Fruit fly (Drosophila melanogaster) whole organism, embryonic: ENCODE measurements around the gene CG11672.
A peak's percentile ranks its signal among the peaks of the same experiment; 100 is the strongest.

Experiments
- Blimp-1 ChIP-seq: fragments of 200-800 bp; sonication (Bioruptor generic); optimal IDR thresholded peaks from 3 replicates; lab custom pipeline; 2018; ENCODE audit warnings: missing biosample characterization, missing genetic modification characterization, mild to moderate bottlenecking, moderate library complexity, missing genetic modification reagents
- CG10366 ChIP-seq: fragments of 200-800 bp; sonication (Bioruptor generic); IDR thresholded peaks from 2 replicates; pipeline ENCODE4 v1.3.6; 2022; ENCODE audit warnings: missing biosample characterization, missing genetic modification characterization
- CG11504 ChIP-seq: fragments of 200-800 bp; sonication (Bioruptor generic); optimal IDR thresholded peaks from 3 replicates; lab custom pipeline; 2019; ENCODE audit warnings: missing biosample characterization, mild to moderate bottlenecking, missing genetic modification characterization, moderate library complexity
- CG12219 ChIP-seq: fragments of 200-800 bp; sonication (Bioruptor generic); optimal IDR thresholded peaks from 3 replicates; lab custom pipeline; 2018; ENCODE audit warnings: missing biosample characterization, mild to moderate bottlenecking, missing genetic modification characterization
- CG12391 ChIP-seq: fragments of 200-800 bp; sonication (Bioruptor generic); optimal IDR thresholded peaks from 3 replicates; lab custom pipeline; 2018; ENCODE audit warnings: missing biosample characterization, mild to moderate bottlenecking, missing genetic modification characterization, moderate library complexity
- CG12769 ChIP-seq: fragments of 200-800 bp; sonication (Bioruptor generic); optimal IDR thresholded peaks from 2 replicates; lab custom pipeline; 2019; ENCODE audit warnings: missing biosample characterization, mild to moderate bottlenecking, missing genetic modification characterization, moderate library complexity
- CG15011 ChIP-seq: fragments of 200-800 bp; sonication (Bioruptor generic); optimal IDR thresholded peaks from 3 replicates; lab custom pipeline; 2018; ENCODE audit warnings: missing biosample characterization, mild to moderate bottlenecking, missing genetic modification characterization
- CG15514 ChIP-seq: fragments of 200-800 bp; sonication (Bioruptor generic); optimal IDR thresholded peaks from 3 replicates; lab custom pipeline; 2017; ENCODE audit warnings: missing biosample characterization, missing genetic modification characterization, mild to moderate bottlenecking, moderate library complexity, missing genetic modification reagents
- CG15601 ChIP-seq: fragments of 200-800 bp; sonication (Bioruptor generic); optimal IDR thresholded peaks from 3 replicates; lab custom pipeline; 2019; ENCODE audit warnings: missing biosample characterization, mild to moderate bottlenecking, missing genetic modification characterization, moderate library complexity
- CG2116 ChIP-seq: fragments of 200-800 bp; sonication (Bioruptor generic); optimal IDR thresholded peaks from 3 replicates; lab custom pipeline; 2018; ENCODE audit warnings: missing biosample characterization, mild to moderate bottlenecking, missing genetic modification characterization
- CG2129 ChIP-seq: fragments of 200-800 bp; sonication (Bioruptor generic); IDR thresholded peaks from 2 replicates; pipeline ENCODE4 v1.3.6; 2022; ENCODE audit warnings: missing biosample characterization, missing genetic modification characterization; ENCODE audit not compliant: partially characterized antibody
- CG32767 ChIP-seq: fragments of 200-800 bp; sonication (Bioruptor generic); IDR thresholded peaks from 2 replicates; pipeline ENCODE4 v1.3.6; 2022; ENCODE audit warnings: missing biosample characterization, missing genetic modification characterization
- CG34376 ChIP-seq: fragments of 200-800 bp; sonication (Bioruptor generic); optimal IDR thresholded peaks from 2 replicates; lab custom pipeline; 2018; ENCODE audit warnings: missing biosample characterization, mild to moderate bottlenecking, missing genetic modification characterization
- CG4707 ChIP-seq: fragments of 200-800 bp; sonication (Bioruptor generic); optimal IDR thresholded peaks from 2 replicates; lab custom pipeline; 2018; ENCODE audit warnings: missing biosample characterization, mild to moderate bottlenecking, missing genetic modification characterization, moderate library complexity
- CG5953 ChIP-seq: fragments of 200-800 bp; sonication (Bioruptor generic); IDR thresholded peaks from 2 replicates; pipeline ENCODE4 v1.3.6; 2022; ENCODE audit warnings: missing biosample characterization, missing genetic modification characterization
- CG6813 ChIP-seq: fragments of 200-800 bp; sonication (Bioruptor generic); optimal IDR thresholded peaks from 2 replicates; lab custom pipeline; 2017; ENCODE audit warnings: missing biosample characterization, missing genetic modification characterization, mild to moderate bottlenecking, moderate library complexity, missing genetic modification reagents
- CG7963 ChIP-seq: fragments of 200-800 bp; sonication (Bioruptor generic); IDR thresholded peaks from 3 replicates; pipeline ENCODE4 v1.3.6; 2022; ENCODE audit warnings: missing biosample characterization, missing genetic modification characterization; ENCODE audit not compliant: partially characterized antibody
- CG7987 ChIP-seq: fragments of 200-800 bp; sonication (Bioruptor generic); optimal IDR thresholded peaks from 2 replicates; lab custom pipeline; 2018; ENCODE audit warnings: missing biosample characterization, mild to moderate bottlenecking, missing genetic modification characterization, moderate library complexity
- CG8359 ChIP-seq: fragments of 200-800 bp; sonication (Bioruptor generic); optimal IDR thresholded peaks from 2 replicates; lab custom pipeline; 2017; ENCODE audit warnings: missing biosample characterization, mild to moderate bottlenecking, missing genetic modification characterization, borderline replicate concordance
- Chrac-16 ChIP-seq: fragments of 200-800 bp; sonication (Bioruptor generic); optimal IDR thresholded peaks from 3 replicates; lab custom pipeline; 2016; ENCODE audit warnings: missing biosample characterization, missing genetic modification characterization
- D19A ChIP-seq: fragments of 200-800 bp; optimal IDR thresholded peaks from 3 replicates; lab custom pipeline; 2019; ENCODE audit warnings: missing biosample characterization, mild to moderate bottlenecking, missing genetic modification characterization, moderate library complexity
- Fer2 ChIP-seq: fragments of 200-800 bp; sonication (Bioruptor generic); optimal IDR thresholded peaks from 2 replicates; lab custom pipeline; 2018; ENCODE audit warnings: missing biosample characterization, mild to moderate bottlenecking, missing genetic modification characterization, moderate library complexity
- H15 ChIP-seq: fragments of 200-800 bp; sonication (Bioruptor generic); IDR thresholded peaks from 3 replicates; pipeline ENCODE4 v1.3.6; 2022; ENCODE audit warnings: missing biosample characterization, missing genetic modification characterization
- Hr3 ChIP-seq: fragments of 200-800 bp; sonication (Bioruptor generic); optimal IDR thresholded peaks from 3 replicates; lab custom pipeline; 2016; ENCODE audit warnings: missing biosample characterization, missing genetic modification characterization
- Hr78 ChIP-seq, 2 experiments: fragments of 200-800 bp in 1 of 2; fragments of >200 bp in 1 of 2; sonication (Bioruptor generic) in 1 of 2; optimal IDR thresholded peaks; 2 replicates each; lab custom pipeline; 2017 to 2019; ENCODE audit warnings: missing biosample characterization in 2 of 2, missing genetic modification characterization in 2 of 2, mild to moderate bottlenecking in 1 of 2, moderate library complexity in 1 of 2
- Lpt ChIP-seq: fragments of >200 bp; optimal IDR thresholded peaks from 2 replicates; lab custom pipeline; 2018; ENCODE audit warnings: missing biosample characterization, missing genetic modification characterization
- MBD-R2 ChIP-seq: fragments of 200-800 bp; sonication (Bioruptor generic); IDR thresholded peaks from 2 replicates; pipeline ENCODE4 v1.3.6; 2022; ENCODE audit warnings: missing biosample characterization, missing genetic modification characterization
- Mad ChIP-seq: fragments of 200-800 bp; sonication (Bioruptor generic); optimal IDR thresholded peaks from 2 replicates; lab custom pipeline; 2016; ENCODE audit warnings: missing biosample characterization, missing genetic modification characterization
- Med ChIP-seq: fragments of 200-800 bp; sonication (Bioruptor generic); peaks from one replicate; lab custom pipeline; 2016; ENCODE audit warnings: missing biosample characterization, missing genetic modification characterization, mild to moderate bottlenecking, inconsistent platforms, moderate library complexity
- NC2β ChIP-seq: fragments of 200-800 bp; sonication (Bioruptor generic); optimal IDR thresholded peaks from 2 replicates; lab custom pipeline; 2016; ENCODE audit warnings: missing biosample characterization, missing genetic modification characterization
- Ravus ChIP-seq: fragments of 200-800 bp; sonication (Bioruptor generic); IDR thresholded peaks from 2 replicates; pipeline ENCODE4 v1.3.6; 2022; ENCODE audit warnings: missing biosample characterization, missing genetic modification characterization
- Rfx ChIP-seq: fragments of 200-800 bp; sonication (Bioruptor generic); IDR thresholded peaks from 2 replicates; pipeline ENCODE4 v1.3.6; 2022; ENCODE audit warnings: missing biosample characterization, missing genetic modification characterization
- Taf1 ChIP-seq: fragments of 200-800 bp; sonication (Bioruptor generic); IDR thresholded peaks from 2 replicates; pipeline ENCODE4 v1.3.6; 2022; ENCODE audit warnings: missing biosample characterization, missing genetic modification characterization
- Usf ChIP-seq: fragments of 200-800 bp; sonication (Bioruptor generic); optimal IDR thresholded peaks from 2 replicates; lab custom pipeline; 2017; ENCODE audit warnings: missing genotype, missing biosample characterization, missing genetic modification characterization
- YL-1 ChIP-seq: fragments of 200-800 bp; sonication (Bioruptor generic); optimal IDR thresholded peaks from 3 replicates; lab custom pipeline; 2017; ENCODE audit warnings: missing biosample characterization, mild to moderate bottlenecking, missing genetic modification characterization
- aop ChIP-seq: fragments of 200-800 bp; sonication (Bioruptor generic); IDR thresholded peaks from 2 replicates; pipeline ENCODE4 v1.3.6; 2022; ENCODE audit warnings: missing biosample characterization, missing genetic modification characterization
- cad ChIP-seq: fragments of >200 bp; optimal IDR thresholded peaks from 2 replicates; lab custom pipeline; 2017; ENCODE audit warnings: missing biosample characterization, missing genetic modification characterization
- chn ChIP-seq: fragments of 200-800 bp; sonication (Bioruptor generic); optimal IDR thresholded peaks from 2 replicates; lab custom pipeline; 2016; ENCODE audit warnings: missing biosample characterization, missing genetic modification characterization
- da ChIP-seq: fragments of 200-800 bp; sonication (Bioruptor generic); optimal IDR thresholded peaks from 2 replicates; lab custom pipeline; 2016; ENCODE audit warnings: missing biosample characterization, missing genetic modification characterization
- dmrt99B ChIP-seq: fragments of 200-800 bp; sonication (Bioruptor generic); optimal IDR thresholded peaks from 2 replicates; lab custom pipeline; 2018; ENCODE audit warnings: missing biosample characterization, mild to moderate bottlenecking, missing genetic modification characterization, moderate library complexity
- esg ChIP-seq: fragments of 200-800 bp; sonication (Bioruptor generic); conservative IDR thresholded peaks from 2 replicates; pipeline ENCODE4 v1.3.6; 2022; ENCODE audit warnings: missing biosample characterization, missing genetic modification characterization
- fd3F ChIP-seq: fragments of 200-800 bp; sonication (Bioruptor generic); optimal IDR thresholded peaks from 2 replicates; lab custom pipeline; 2018; ENCODE audit warnings: missing biosample characterization, mild to moderate bottlenecking, missing genetic modification characterization, moderate library complexity
- gro ChIP-seq: fragments of 200-800 bp; sonication (Bioruptor generic); optimal IDR thresholded peaks from 2 replicates; lab custom pipeline; 2016; ENCODE audit warnings: missing biosample characterization, missing genetic modification characterization
- insv ChIP-seq, 2 experiments: fragments of 200-800 bp; sonication (Bioruptor generic); optimal IDR thresholded peaks; 3 replicates each; lab custom pipeline; 2016 to 2018; ENCODE audit warnings: missing biosample characterization in 2 of 2, missing genetic modification characterization in 2 of 2
- otp ChIP-seq: fragments of 200-800 bp; sonication (Bioruptor generic); IDR thresholded peaks from 3 replicates; pipeline ENCODE4, ENCODE4 v1.3.6; 2022; ENCODE audit warnings: missing biosample characterization, missing genetic modification characterization
- pan ChIP-seq, 4 experiments: fragments of >200 bp in 3 of 4; fragments of 200-800 bp in 1 of 4; sonication (Bioruptor generic) in 1 of 4; optimal IDR thresholded peaks in 3 of 4; IDR thresholded peaks in 1 of 4; 2 replicates each; pipeline versions ENCODE4 v1.3.6 to Lab custom; 2017 to 2022; ENCODE audit warnings: missing biosample characterization in 2 of 4, missing genetic modification characterization in 2 of 4, mixed read lengths in 1 of 4
- pb ChIP-seq: fragments of 200-800 bp; sonication (Bioruptor generic); optimal IDR thresholded peaks from 3 replicates; lab custom pipeline; 2016; ENCODE audit warnings: missing biosample characterization, missing genetic modification characterization
- sens-2 ChIP-seq: fragments of 200-800 bp; sonication (Bioruptor generic); IDR thresholded peaks from 2 replicates; pipeline ENCODE4 v1.3.6; 2022; ENCODE audit warnings: missing biosample characterization, missing genetic modification characterization
- sisA ChIP-seq: fragments of 200-800 bp; sonication (Bioruptor generic); IDR thresholded peaks from 2 replicates; pipeline ENCODE4 v1.3.6; 2022; ENCODE audit warnings: missing biosample characterization, missing genetic modification characterization
- usp ChIP-seq: fragments of >200 bp; optimal IDR thresholded peaks from 2 replicates; lab custom pipeline; 2017; ENCODE audit warnings: missing biosample characterization, missing genetic modification characterization

Gene CG11672

dm6 chr3R:8243720-8244119, 46.7 kb downstream of the CG11672 start, which contains the start of the genes CG9636, CG18749 and CG33722 (continued):
- TF ChIP-seq sens-2 (GFP tag; lab: Robert Waterston, UW) = peak; percentile 37; the same call in 1 of the 2 replicates
- no peak for TF ChIP-seq gro (GFP tag; lab: Kevin White, UChicago)
- TF ChIP-seq chn (GFP tag; lab: Kevin White, UChicago) = peak; percentile 67
- peak; percentile 74 for TF ChIP-seq CG15601 (tag; lab: Kevin White, UChicago)
- peak; percentile 69 for TF ChIP-seq D19A
- peak; percentile 43 for TF ChIP-seq esg
- no peak for TF ChIP-seq Hr78 (GFP tag; optimal IDR thresholded peaks at IDR 0.05; lab: Kevin White, UChicago)
- TF ChIP-seq Hr3 (GFP tag; lab: Kevin White, UChicago) = peak; percentile 64
- no peak for TF ChIP-seq CG34376 (GFP tag; lab: Kevin White, UChicago)
- TF ChIP-seq YL-1 (GFP tag; lab: Kevin White, UChicago) = peak; percentile 90
- TF ChIP-seq aop = no peak
- TF ChIP-seq Fer2 = peak; percentile 35
- no peak for TF ChIP-seq usp
- TF ChIP-seq Med (GFP tag; lab: Kevin White, UChicago) = peak; percentile 84
- no peak for TF ChIP-seq NC2β (GFP tag; lab: Kevin White, UChicago)
- peak; percentile 100 for TF ChIP-seq Blimp-1 (GFP tag; lab: Kevin White, UChicago)
- TF ChIP-seq CG32767 (GFP tag; lab: Robert Waterston, UW) = no peak
- peak; percentile 93 for TF ChIP-seq CG2116
- TF ChIP-seq Lpt (GFP tag; lab: Kevin White, UChicago) = no peak
- TF ChIP-seq sisA (GFP tag; lab: Robert Waterston, UW) = peak; percentile 61
- peak; percentile 75 for TF ChIP-seq CG11504 (tag; lab: Kevin White, UChicago)
- peak; percentile 39; the same call in 1 of the 2 replicates for TF ChIP-seq CG10366 (GFP tag; lab: Robert Waterston, UW)
- TF ChIP-seq pb (GFP tag; lab: Kevin White, UChicago) = no peak
- TF ChIP-seq CG12769 (tag; lab: Kevin White, UChicago) = peak; percentile 46
- TF ChIP-seq MBD-R2 (GFP tag; lab: Robert Waterston, UW) = peak; percentile 88
- no peak for TF ChIP-seq dmrt99B (tag; lab: Kevin White, UChicago)
- no peak for TF ChIP-seq Taf1 (GFP tag; lab: Robert Waterston, UW)
- peak; percentile 73 for TF ChIP-seq Chrac-16 (GFP tag; lab: Kevin White, UChicago)
- peak; percentile 71 for TF ChIP-seq Rfx (GFP tag; lab: Robert Waterston, UW)
- TF ChIP-seq Mad (GFP tag; lab: Kevin White, UChicago) = peak; percentile 59
- TF ChIP-seq CG12391 (tag; lab: Kevin White, UChicago) = peak; percentile 86
- 0 out of 3 replicates have a peak, but pooled peaks have one; percentile 46 for TF ChIP-seq otp (GFP tag; lab: Robert Waterston, UW)
- TF ChIP-seq CG6813 = no peak
- peak; percentile 82 for TF ChIP-seq CG7963 (GFP tag; lab: Robert Waterston, UW)
- peak; percentile 73; the same call in 2 of the 3 replicates for TF ChIP-seq H15 (GFP tag; lab: Robert Waterston, UW)
- TF ChIP-seq Ravus (GFP tag; lab: Robert Waterston, UW) = no peak
- TF ChIP-seq CG7987 (GFP tag; lab: Kevin White, UChicago) = peak; percentile 21
- TF ChIP-seq CG15514 (GFP tag; lab: Kevin White, UChicago) = peak; percentile 96
- no peak for TF ChIP-seq cad (GFP tag; lab: Kevin White, UChicago)
- no peak for TF ChIP-seq CG8359
- no peak for TF ChIP-seq da (GFP tag; lab: Kevin White, UChicago)
- peak; percentile 95 for TF ChIP-seq CG2129
- peak; percentile 2 for TF ChIP-seq CG15011 (GFP tag; lab: Kevin White, UChicago)
- no peak for TF ChIP-seq Usf
- no peak for TF ChIP-seq CG4707
- TF ChIP-seq fd3F (GFP tag; lab: Kevin White, UChicago) = peak; percentile 30
- TF ChIP-seq insv (GFP tag; optimal IDR thresholded peaks at IDR 0.05; lab: Kevin White, UChicago) = peak in 1 of 2 experiments; percentile 16
- TF ChIP-seq CG12219 (GFP tag; lab: Kevin White, UChicago) = no peak
- no peak for TF ChIP-seq pan (optimal IDR thresholded peaks at IDR 0.05; lab: Kevin White, UChicago)
- peak in 1 of 2 experiments; percentile 66 for TF ChIP-seq pan (GFP tag; optimal IDR thresholded peaks at IDR 0.05 in 1 of 2, IDR thresholded peaks at IDR 0.05 in 1 of 2)
- 0 out of 2 replicates have a peak, but pooled peaks have one; percentile 11 for TF ChIP-seq CG5953 (GFP tag; lab: Robert Waterston, UW)
